Worm (Caenorhabditis elegans): ENCODE data around the gene Y14H12A.1.

ce11 chrII:3958673-3959299 is 34.2 kb upstream of the Y14H12A.1 start:
- no peak for TF ChIP-seq egl-27 (tag; optimal IDR thresholded peaks at IDR 0.05)
- TF ChIP-seq nhr-28 (tag; optimal IDR thresholded peaks at IDR 0.05), result no peak
- TF ChIP-seq ceh-63 (GFP tag; optimal IDR thresholded peaks at IDR 0.05), result no peak
- peak; percentile 56 for TF ChIP-seq lin-13 (GFP tag; optimal IDR thresholded peaks at IDR 0.05)
- peak; percentile 54 for TF ChIP-seq ztf-4 (tag; optimal IDR thresholded peaks at IDR 0.05)
- 0 out of 2 replicates have a peak, but pooled peaks have one; percentile 35 for TF ChIP-seq ceh-88 (GFP tag; IDR thresholded peaks at IDR 0.05)
- TF ChIP-seq snpc-4 (tag; optimal IDR thresholded peaks at IDR 0.05), result no peak
- peak; percentile 73 for TF ChIP-seq jun-1 (tag; optimal IDR thresholded peaks at IDR 0.05)
- TF ChIP-seq sox-4 (tag; optimal IDR thresholded peaks at IDR 0.05), result no peak
- no peak for TF ChIP-seq nhr-11 (tag; optimal IDR thresholded peaks at IDR 0.05)
- peak; percentile 26 for TF ChIP-seq unc-86 (tag; optimal IDR thresholded peaks at IDR 0.05)
